Worm (Caenorhabditis elegans): ENCODE data around the gene gpcp-1.

DNA sequence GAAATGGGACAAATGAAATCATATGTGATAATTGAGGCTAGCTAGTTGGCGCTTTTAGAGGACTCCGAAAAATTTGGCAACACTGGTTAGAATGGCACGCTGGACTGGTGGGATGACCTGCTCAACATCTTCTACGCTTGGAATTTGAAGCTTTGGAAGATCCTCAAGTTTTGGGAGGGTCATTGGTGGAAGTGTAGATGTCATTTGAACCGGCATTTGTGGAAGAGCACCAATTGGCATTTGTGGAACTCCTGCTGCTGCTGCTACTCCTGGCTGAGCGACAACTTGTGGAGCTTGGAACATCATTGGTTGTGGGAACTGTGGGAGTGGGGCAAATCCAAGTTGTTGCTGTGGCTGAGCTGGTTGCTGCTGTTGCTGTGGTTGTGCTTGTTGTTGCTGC is 18.0 kb downstream of the gpcp-1 start:
- TF ChIP-seq nhr-12 (tag; optimal IDR thresholded peaks at IDR 0.05) = no peak
- TF ChIP-seq mls-2 (tag; optimal IDR thresholded peaks at IDR 0.05) = no peak
- TF ChIP-seq hlh-1 (tag; optimal IDR thresholded peaks at IDR 0.05) = no peak
- no peak for TF ChIP-seq lin-13 (tag; optimal IDR thresholded peaks at IDR 0.05)
- TF ChIP-seq unc-62 (GFP tag; optimal IDR thresholded peaks at IDR 0.05) = no peak
- no peak for TF ChIP-seq unc-39 (tag; optimal IDR thresholded peaks at IDR 0.05)
- no peak for TF ChIP-seq pha-4 (tag; optimal IDR thresholded peaks at IDR 0.05)
- TF ChIP-seq mab-5 (tag; optimal IDR thresholded peaks at IDR 0.05) = no peak
- TF ChIP-seq nhr-76 (tag; optimal IDR thresholded peaks at IDR 0.05) = no peak
- TF ChIP-seq ham-2 (GFP tag; optimal IDR thresholded peaks at IDR 0.05) = no peak
- TF ChIP-seq nhr-237 (tag; optimal IDR thresholded peaks at IDR 0.05) = no peak
- TF ChIP-seq mep-1 (tag; optimal IDR thresholded peaks at IDR 0.05) = no peak
- no peak for TF ChIP-seq unc-120 (tag; optimal IDR thresholded peaks at IDR 0.05; ENCODE audit: poor library complexity, severe bottlenecking)
- no peak for TF ChIP-seq blmp-1 (tag; optimal IDR thresholded peaks at IDR 0.05)

All from whole organism, mixed stage, embryonic.